Fruit fly (Drosophila melanogaster) whole organism, embryonic: Measurements from ENCODE around the gene Oscillin.
A peak's percentile ranks its signal among the peaks of the same experiment; 100 is the strongest.

Experiments
- B-H1 ChIP-seq: fragments of 200-800 bp; sonication (Bioruptor generic); IDR thresholded peaks from 3 replicates; pipeline ENCODE4 v1.3.6; 2022; ENCODE audit warnings: missing biosample characterization, missing genetic modification characterization
- CG11695 ChIP-seq: fragments of 200-800 bp; sonication (Bioruptor generic); IDR thresholded peaks from 3 replicates; pipeline ENCODE4 v1.3.6; 2022; ENCODE audit warnings: missing biosample characterization, missing genetic modification characterization
- CG12104 ChIP-seq: fragments of 200-800 bp; sonication (Bioruptor generic); optimal IDR thresholded peaks from 3 replicates; lab custom pipeline; 2016; ENCODE audit warnings: missing biosample characterization, missing genetic modification characterization
- CG1647 ChIP-seq: fragments of 200-800 bp; sonication (Bioruptor generic); optimal IDR thresholded peaks from 3 replicates; lab custom pipeline; 2016; ENCODE audit warnings: missing biosample characterization, missing genetic modification characterization
- CG16813 ChIP-seq: fragments of 200-800 bp; sonication (Bioruptor generic); IDR thresholded peaks from 3 replicates; pipeline ENCODE4 v1.3.6; 2022; ENCODE audit warnings: missing biosample characterization, missing genetic modification characterization; ENCODE audit not compliant: partially characterized antibody
- CG2199 ChIP-seq: fragments of 200-800 bp; sonication (Bioruptor generic); IDR thresholded peaks from 3 replicates; pipeline ENCODE4 v1.3.6; 2022; ENCODE audit warnings: missing biosample characterization, missing genetic modification characterization
- CG2712 ChIP-seq: fragments of 200-800 bp; optimal IDR thresholded peaks from 3 replicates; lab custom pipeline; 2019; ENCODE audit warnings: missing biosample characterization, mild to moderate bottlenecking, missing genetic modification characterization, moderate library complexity
- CG3838 ChIP-seq: fragments of 200-800 bp; sonication (Bioruptor generic); optimal IDR thresholded peaks from 3 replicates; lab custom pipeline; 2016; ENCODE audit warnings: missing biosample characterization, missing genetic modification characterization
- CG3995 ChIP-seq: fragments of 200-800 bp; sonication (Bioruptor generic); optimal IDR thresholded peaks from 3 replicates; lab custom pipeline; 2016; ENCODE audit warnings: missing biosample characterization, missing genetic modification characterization
- CG5245 ChIP-seq: fragments of 200-800 bp; sonication (Bioruptor generic); optimal IDR thresholded peaks from 3 replicates; lab custom pipeline; 2016; ENCODE audit warnings: missing biosample characterization, missing genetic modification characterization
- CG6854 ChIP-seq: fragments of 200-800 bp; sonication (Bioruptor generic); optimal IDR thresholded peaks from 3 replicates; lab custom pipeline; 2017; ENCODE audit warnings: missing biosample characterization, mild to moderate bottlenecking, missing genetic modification characterization
- CG7357 ChIP-seq: fragments of 200-800 bp; sonication (Bioruptor generic); IDR thresholded peaks from 3 replicates; pipeline ENCODE4 v1.3.6; 2022; ENCODE audit warnings: missing biosample characterization, missing genetic modification characterization
- CG7745 ChIP-seq: fragments of 200-800 bp; sonication (Bioruptor generic); optimal IDR thresholded peaks from 2 replicates; lab custom pipeline; 2018; ENCODE audit warnings: missing biosample characterization, mild to moderate bottlenecking, missing genetic modification characterization, moderate library complexity
- CG7963 ChIP-seq: fragments of 200-800 bp; sonication (Bioruptor generic); IDR thresholded peaks from 3 replicates; pipeline ENCODE4 v1.3.6; 2022; ENCODE audit warnings: missing biosample characterization, missing genetic modification characterization; ENCODE audit not compliant: partially characterized antibody
- CG8281 ChIP-seq: fragments of 200-800 bp; sonication (Bioruptor generic); optimal IDR thresholded peaks from 2 replicates; lab custom pipeline; 2018; ENCODE audit warnings: missing biosample characterization, mild to moderate bottlenecking, missing genetic modification characterization, moderate library complexity
- CG8765 ChIP-seq: fragments of 200-800 bp; sonication (Bioruptor generic); IDR thresholded peaks from 2 replicates; pipeline ENCODE4 v1.3.6; 2022; ENCODE audit warnings: missing biosample characterization, missing genetic modification characterization
- CG9609 ChIP-seq: fragments of 200-800 bp; sonication (Bioruptor generic); optimal IDR thresholded peaks from 3 replicates; lab custom pipeline; 2016; ENCODE audit warnings: missing biosample characterization, missing genetic modification characterization
- CG9727 ChIP-seq: fragments of 200-800 bp; sonication (Bioruptor generic); optimal IDR thresholded peaks from 3 replicates; lab custom pipeline; 2017; ENCODE audit warnings: missing biosample characterization, mild to moderate bottlenecking, missing genetic modification characterization
- D19B ChIP-seq: fragments of 200-800 bp; sonication (Bioruptor generic); optimal IDR thresholded peaks from 2 replicates; lab custom pipeline; 2017; ENCODE audit warnings: missing biosample characterization, mild to moderate bottlenecking, missing genetic modification characterization
- Doc3 ChIP-seq: fragments of 200-800 bp; sonication (Bioruptor generic); IDR thresholded peaks from 3 replicates; pipeline ENCODE4 v1.3.6; 2022; ENCODE audit warnings: missing biosample characterization, missing genetic modification characterization; ENCODE audit not compliant: partially characterized antibody
- E2f2 ChIP-seq: fragments of 200-800 bp; sonication (Bioruptor generic); IDR thresholded peaks from 2 replicates; pipeline ENCODE4 v1.3.6; 2022; ENCODE audit warnings: missing biosample characterization, missing genetic modification characterization
- ERR ChIP-seq: fragments of 200-800 bp; sonication (Bioruptor generic); optimal IDR thresholded peaks from 2 replicates; lab custom pipeline; 2016; ENCODE audit warnings: missing biosample characterization, missing genetic modification characterization
- Eip74EF ChIP-seq, 2 experiments: fragments of 200-800 bp in 1 of 2; fragments of >200 bp in 1 of 2; sonication (Bioruptor generic) in 1 of 2; optimal IDR thresholded peaks; 2 replicates each; lab custom pipeline; 2017 to 2019; ENCODE audit warnings: missing biosample characterization in 2 of 2, missing genetic modification characterization in 2 of 2, mild to moderate bottlenecking in 1 of 2, moderate library complexity in 1 of 2
- Fer2 ChIP-seq: fragments of 200-800 bp; sonication (Bioruptor generic); optimal IDR thresholded peaks from 2 replicates; lab custom pipeline; 2018; ENCODE audit warnings: missing biosample characterization, mild to moderate bottlenecking, missing genetic modification characterization, moderate library complexity
- Fer3 ChIP-seq: fragments of 200-800 bp; sonication (Bioruptor generic); optimal IDR thresholded peaks from 2 replicates; lab custom pipeline; 2018; ENCODE audit warnings: missing biosample characterization, mild to moderate bottlenecking, missing genetic modification characterization, moderate library complexity
- Gug ChIP-seq: fragments of 200-800 bp; sonication (Bioruptor generic); IDR thresholded peaks from 4 replicates; pipeline ENCODE4 v1.3.6; 2022; ENCODE audit warnings: missing biosample characterization, missing genetic modification characterization
- Lpt ChIP-seq: fragments of >200 bp; optimal IDR thresholded peaks from 2 replicates; lab custom pipeline; 2018; ENCODE audit warnings: missing biosample characterization, missing genetic modification characterization
- MBD-R2 ChIP-seq: fragments of 200-800 bp; sonication (Bioruptor generic); IDR thresholded peaks from 2 replicates; pipeline ENCODE4 v1.3.6; 2022; ENCODE audit warnings: missing biosample characterization, missing genetic modification characterization
- MESR4 ChIP-seq: fragments of 200-800 bp; sonication (Bioruptor generic); optimal IDR thresholded peaks from 2 replicates; lab custom pipeline; 2018; ENCODE audit warnings: missing biosample characterization, mild to moderate bottlenecking, missing genetic modification characterization, moderate library complexity
- NC2α ChIP-seq: fragments of 200-800 bp; sonication (Bioruptor generic); optimal IDR thresholded peaks from 2 replicates; lab custom pipeline; 2016; ENCODE audit warnings: missing biosample characterization, missing genetic modification characterization
- Sox102F ChIP-seq: fragments of 200-800 bp; sonication (Bioruptor generic); optimal IDR thresholded peaks from 2 replicates; lab custom pipeline; 2018; ENCODE audit warnings: missing biosample characterization, mild to moderate bottlenecking, missing genetic modification characterization, moderate library complexity
- Ssrp ChIP-seq: fragments of 200-800 bp; sonication (Bioruptor generic); optimal IDR thresholded peaks from 2 replicates; lab custom pipeline; 2018; ENCODE audit warnings: missing biosample characterization, mild to moderate bottlenecking, missing genetic modification characterization, moderate library complexity
- Usf ChIP-seq: fragments of 200-800 bp; sonication (Bioruptor generic); optimal IDR thresholded peaks from 2 replicates; lab custom pipeline; 2017; ENCODE audit warnings: missing genotype, missing biosample characterization, missing genetic modification characterization
- ab ChIP-seq: fragments of 200-800 bp; sonication (Bioruptor generic); optimal IDR thresholded peaks from 2 replicates; lab custom pipeline; 2016; ENCODE audit warnings: missing biosample characterization, missing genetic modification characterization
- ash1 ChIP-seq: fragments of 200-800 bp; sonication (Bioruptor generic); optimal IDR thresholded peaks from 2 replicates; lab custom pipeline; 2018; ENCODE audit warnings: missing biosample characterization, mild to moderate bottlenecking, missing genetic modification characterization
- cad ChIP-seq: fragments of >200 bp; optimal IDR thresholded peaks from 2 replicates; lab custom pipeline; 2017; ENCODE audit warnings: missing biosample characterization, missing genetic modification characterization
- crol ChIP-seq: fragments of 200-800 bp; sonication (Bioruptor generic); IDR thresholded peaks from 2 replicates; pipeline ENCODE4 v1.3.6; 2022; ENCODE audit warnings: missing biosample characterization, missing genetic modification characterization
- dmrt99B ChIP-seq: fragments of 200-800 bp; sonication (Bioruptor generic); optimal IDR thresholded peaks from 2 replicates; lab custom pipeline; 2018; ENCODE audit warnings: missing biosample characterization, mild to moderate bottlenecking, missing genetic modification characterization, moderate library complexity
- gro ChIP-seq: fragments of 200-800 bp; sonication (Bioruptor generic); optimal IDR thresholded peaks from 2 replicates; lab custom pipeline; 2016; ENCODE audit warnings: missing biosample characterization, missing genetic modification characterization
- h ChIP-seq: fragments of >200 bp; optimal IDR thresholded peaks from 2 replicates; lab custom pipeline; 2017
- kah ChIP-seq: fragments of 200-800 bp; sonication (Bioruptor generic); optimal IDR thresholded peaks from 2 replicates; lab custom pipeline; 2018; ENCODE audit warnings: missing biosample characterization, mild to moderate bottlenecking, missing genetic modification characterization
- otp ChIP-seq: fragments of 200-800 bp; sonication (Bioruptor generic); IDR thresholded peaks from 3 replicates; pipeline ENCODE4, ENCODE4 v1.3.6; 2022; ENCODE audit warnings: missing biosample characterization, missing genetic modification characterization
- pros ChIP-seq: fragments of 200-800 bp; sonication (Bioruptor generic); optimal IDR thresholded peaks from 3 replicates; lab custom pipeline; 2019; ENCODE audit warnings: missing biosample characterization, mild to moderate bottlenecking, missing genetic modification characterization, moderate library complexity
- pum ChIP-seq: fragments of 200-800 bp; sonication (Bioruptor generic); optimal IDR thresholded peaks from 2 replicates; lab custom pipeline; 2016; ENCODE audit warnings: missing biosample characterization, missing genetic modification characterization
- sd ChIP-seq: fragments of 200-800 bp; sonication (Bioruptor generic); optimal IDR thresholded peaks from 3 replicates; lab custom pipeline; 2018; ENCODE audit warnings: missing biosample characterization, mild to moderate bottlenecking, missing genetic modification characterization, moderate library complexity
- ssp ChIP-seq: fragments of 200-800 bp; sonication (Bioruptor generic); IDR thresholded peaks from 2 replicates; pipeline ENCODE4 v1.3.6; 2022; ENCODE audit warnings: missing biosample characterization, missing genetic modification characterization
- tna ChIP-seq: fragments of 200-800 bp; sonication (Bioruptor generic); IDR thresholded peaks from 2 replicates; pipeline ENCODE4 v1.3.6; 2022; ENCODE audit warnings: missing biosample characterization, missing genetic modification characterization; ENCODE audit not compliant: partially characterized antibody
- zen2 ChIP-seq: fragments of 200-800 bp; sonication (Bioruptor generic); IDR thresholded peaks from 3 replicates; pipeline ENCODE4 v1.3.6; 2022; ENCODE audit warnings: missing biosample characterization, missing genetic modification characterization; ENCODE audit not compliant: partially characterized antibody

Oscillin gene

dm6 chr2L:5541935-5542685, 4.8 kb upstream of the Oscillin start, which contains the start of the genes Hel25E and Lam (continued):
- TF ChIP-seq CG16813 (GFP tag; lab: Robert Waterston, UW) (peak; percentile 88), Sox102F (GFP tag; lab: Kevin White, UChicago) (no peak), CG9727 (GFP tag; lab: Kevin White, UChicago) (peak; percentile 13), h (no peak), NC2α (no peak), Gug (GFP tag; lab: Robert Waterston, UW) (no peak), sd (tag; lab: Kevin White, UChicago) (no peak), CG6854 (GFP tag; lab: Kevin White, UChicago) (no peak), E2f2 (GFP tag; lab: Robert Waterston, UW) (0 out of 2 replicates have a peak, but pooled peaks have one; percentile 40), MBD-R2 (no peak; the same call in none of the 2 replicates), cad (GFP tag; lab: Kevin White, UChicago) (no peak), ab (GFP tag; lab: Kevin White, UChicago) (no peak), CG12104 (GFP tag; lab: Kevin White, UChicago) (peak; percentile 9), Ssrp (tag; lab: Kevin White, UChicago) (no peak), tna (GFP tag; lab: Robert Waterston, UW) (peak; percentile 57), zen2 (GFP tag; lab: Robert Waterston, UW) (peak; percentile 85), kah (GFP tag; lab: Kevin White, UChicago) (no peak), CG3995 (GFP tag; lab: Kevin White, UChicago) (peak; percentile 49), Eip74EF (GFP tag; optimal IDR thresholded peaks at IDR 0.05; lab: Kevin White, UChicago) (no peak), gro (GFP tag; lab: Kevin White, UChicago) (no peak), ash1 (GFP tag; lab: Kevin White, UChicago) (no peak)

- no peak for TF ChIP-seq CG8765 (GFP tag; lab: Robert Waterston, UW)
- TF ChIP-seq pum (GFP tag; lab: Kevin White, UChicago), result peak; percentile 34
- TF ChIP-seq MESR4 (GFP tag; lab: Kevin White, UChicago), result peak; percentile 15
- no peak for TF ChIP-seq CG5245 (GFP tag; lab: Kevin White, UChicago)
- TF ChIP-seq Fer3 (tag; lab: Kevin White, UChicago), result peak; percentile 37
- no peak for TF ChIP-seq Usf (GFP tag; lab: Kevin White, UChicago)
- TF ChIP-seq CG2199, result no peak
- peak; percentile 95 for TF ChIP-seq crol
- no peak for TF ChIP-seq D19B (GFP tag; lab: Kevin White, UChicago)
- no peak for TF ChIP-seq dmrt99B
- TF ChIP-seq CG7357 (GFP tag; lab: Robert Waterston, UW), result peak; percentile 31; the same call in 1 of the 3 replicates
- TF ChIP-seq Lpt (GFP tag; lab: Kevin White, UChicago), result no peak
- TF ChIP-seq otp, result 0 out of 3 replicates have a peak, but pooled peaks have one; percentile 18
- no peak for TF ChIP-seq CG1647 (GFP tag; lab: Kevin White, UChicago)
- TF ChIP-seq Doc3 (GFP tag; lab: Robert Waterston, UW), result no peak
- TF ChIP-seq ssp (GFP tag; lab: Robert Waterston, UW), result peak; percentile 52; the same call in 1 of the 2 replicates
- peak; percentile 47; the same call in 1 of the 3 replicates for TF ChIP-seq B-H1 (GFP tag; lab: Robert Waterston, UW)
- TF ChIP-seq CG7963, result no peak
- TF ChIP-seq CG3838 (GFP tag; lab: Kevin White, UChicago), result no peak
- no peak for TF ChIP-seq CG3995 (GFP tag; lab: Kevin White, UChicago)
- TF ChIP-seq Fer2 (tag; lab: Kevin White, UChicago), result no peak
- TF ChIP-seq ERR (GFP tag; lab: Kevin White, UChicago), result peak; percentile 82
- peak; percentile 70 for TF ChIP-seq CG11695 (GFP tag; lab: Robert Waterston, UW)
- TF ChIP-seq CG8281 (tag; lab: Kevin White, UChicago), result no peak
- no peak for TF ChIP-seq CG7745 (tag; lab: Kevin White, UChicago)
- no peak for TF ChIP-seq pros (GFP tag; lab: Kevin White, UChicago)
- TF ChIP-seq CG2712 (tag; lab: Kevin White, UChicago), result peak; percentile 47
- peak; percentile 43 for TF ChIP-seq CG9609 (GFP tag; lab: Kevin White, UChicago)
Observed at dm6 chr2L:5542944-5543515, 3.9 kb upstream of the Oscillin start.
